Worm (Caenorhabditis elegans) whole organism, late embryonic: ENCODE results near the gene eat-4.

Experiments
- K02D7.2 ChIP-seq: sonication (generic microtip); optimal IDR thresholded peaks from 2 replicates; lab custom pipeline; 2017; ENCODE audit warnings: mild to moderate bottlenecking, missing genetic modification characterization, missing compliant biosample characterization
- ama-1 ChIP-seq: fragments of 150-350 bp; optimal IDR thresholded peaks from 2 replicates; lab custom pipeline; 2014
- ceh-6 ChIP-seq: fragments of 200-800 bp; sonication (Bioruptor generic); optimal IDR thresholded peaks from 2 replicates; lab custom pipeline; 2018; ENCODE audit warnings: mild to moderate bottlenecking, missing genetic modification characterization, missing compliant biosample characterization
- dve-1 ChIP-seq: sonication (generic microtip); optimal IDR thresholded peaks from 2 replicates; lab custom pipeline; 2017; ENCODE audit warnings: antibody characterized with exemption, mild to moderate bottlenecking, missing genetic modification characterization, missing compliant biosample characterization
- sdc-2 ChIP-seq: sonication (generic microtip); optimal IDR thresholded peaks from 2 replicates; lab custom pipeline; 2016; ENCODE audit warnings: missing genotype, missing genetic modification characterization, missing compliant biosample characterization
- unc-55 ChIP-seq: sonication (generic microtip); optimal IDR thresholded peaks from 2 replicates; lab custom pipeline; 2017; ENCODE audit warnings: missing biosample characterization, missing genetic modification reagents, missing genetic modification characterization
- zip-5 ChIP-seq: sonication (generic microtip); optimal IDR thresholded peaks from 2 replicates; lab custom pipeline; 2016; ENCODE audit warnings: missing genetic modification characterization, missing compliant biosample characterization

DNA sequence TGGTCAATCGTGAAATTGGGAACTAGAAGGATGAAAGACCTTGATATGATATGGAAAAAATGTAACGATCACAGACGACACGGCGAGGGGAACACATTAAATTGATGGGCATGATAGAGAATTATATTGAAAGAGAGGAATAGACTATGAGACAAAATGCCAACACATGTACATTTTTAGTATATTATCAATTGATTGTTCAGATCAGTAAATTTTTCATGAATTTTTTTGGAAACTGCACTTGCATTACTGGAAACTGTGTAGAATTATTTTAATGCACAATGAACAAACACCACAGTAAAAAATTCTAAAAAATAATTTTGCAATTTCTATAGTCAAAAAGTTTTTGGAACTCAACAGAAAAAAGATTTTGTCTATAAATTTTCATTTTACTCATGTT is 36.6 kb downstream of the eat-4 start:
- no peak for TF ChIP-seq zip-5 (tag; lab: Kevin White, UChicago)
- TF ChIP-seq sdc-2, result no peak
- no peak for TF ChIP-seq dve-1
- TF ChIP-seq ceh-6 (GFP tag; lab: Kevin White, UChicago), result no peak
- no peak for TF ChIP-seq unc-55 (GFP tag; lab: Kevin White, UChicago)
- TF ChIP-seq K02D7.2 (tag; lab: Kevin White, UChicago), result no peak
- no peak for TF ChIP-seq ama-1 (lab: Kevin White, UChicago)
